Fruit fly (Drosophila melanogaster) whole organism, embryonic: ENCODE measurements around the gene CG15153.
A peak's percentile ranks its signal among the peaks of the same experiment; 100 is the strongest.

Experiments used
- Bteb2 ChIP-seq: fragments of 200-800 bp; sonication (Bioruptor generic); optimal IDR thresholded peaks from 2 replicates; lab custom pipeline; 2016; ENCODE audit warnings: missing biosample characterization, missing genetic modification characterization
- CG10321 ChIP-seq: fragments of 200-800 bp; sonication (Bioruptor generic); IDR thresholded peaks from 2 replicates; pipeline ENCODE4 v1.3.6; 2022; ENCODE audit warnings: missing biosample characterization, missing genetic modification characterization
- CG11085 ChIP-seq: fragments of 200-800 bp; sonication (Bioruptor generic); IDR thresholded peaks from 2 replicates; pipeline ENCODE4 v1.3.6; 2022; ENCODE audit warnings: missing biosample characterization, missing genetic modification characterization
- CG11093 ChIP-seq: fragments of 200-800 bp; sonication (Bioruptor generic); IDR thresholded peaks from 3 replicates; pipeline ENCODE4 v1.3.6; 2022; ENCODE audit warnings: missing biosample characterization, missing genetic modification characterization
- CG11247 ChIP-seq: fragments of 200-800 bp; sonication (Bioruptor generic); IDR thresholded peaks from 2 replicates; pipeline ENCODE4 v1.3.6; 2022; ENCODE audit warnings: missing biosample characterization, missing genetic modification characterization
- CG11398 ChIP-seq: fragments of 200-800 bp; sonication (Bioruptor generic); optimal IDR thresholded peaks from 2 replicates; lab custom pipeline; 2016; ENCODE audit warnings: missing biosample characterization, missing genetic modification characterization
- CG12071 ChIP-seq: fragments of 200-800 bp; sonication (Bioruptor generic); optimal IDR thresholded peaks from 3 replicates; lab custom pipeline; 2018; ENCODE audit warnings: missing biosample characterization, mild to moderate bottlenecking, missing genetic modification characterization
- CG12236 ChIP-seq: fragments of 200-800 bp; sonication (Bioruptor generic); optimal IDR thresholded peaks from 2 replicates; lab custom pipeline; 2016; ENCODE audit warnings: missing biosample characterization, missing genetic modification characterization
- CG12659 ChIP-seq: fragments of 200-800 bp; sonication (Bioruptor generic); optimal IDR thresholded peaks from 3 replicates; lab custom pipeline; 2017; ENCODE audit warnings: mild to moderate bottlenecking, missing biosample characterization, missing genetic modification reagents, missing genetic modification characterization
- CG13287 ChIP-seq: fragments of 200-800 bp; sonication (Bioruptor generic); IDR thresholded peaks from 2 replicates; pipeline ENCODE4 v1.3.6; 2022; ENCODE audit warnings: missing biosample characterization, missing genetic modification characterization; ENCODE audit not compliant: partially characterized antibody
- CG13296 ChIP-seq: fragments of 200-800 bp; sonication (Bioruptor generic); optimal IDR thresholded peaks from 3 replicates; lab custom pipeline; 2018; ENCODE audit warnings: missing biosample characterization, mild to moderate bottlenecking, missing genetic modification characterization
- CG15011 ChIP-seq: fragments of 200-800 bp; sonication (Bioruptor generic); optimal IDR thresholded peaks from 3 replicates; lab custom pipeline; 2018; ENCODE audit warnings: missing biosample characterization, mild to moderate bottlenecking, missing genetic modification characterization
- CG15269 ChIP-seq: fragments of 200-800 bp; sonication (Bioruptor generic); optimal IDR thresholded peaks from 2 replicates; lab custom pipeline; 2018; ENCODE audit warnings: missing biosample characterization, mild to moderate bottlenecking, missing genetic modification characterization, moderate library complexity
- CG15514 ChIP-seq: fragments of 200-800 bp; sonication (Bioruptor generic); optimal IDR thresholded peaks from 3 replicates; lab custom pipeline; 2017; ENCODE audit warnings: missing biosample characterization, missing genetic modification characterization, mild to moderate bottlenecking, moderate library complexity, missing genetic modification reagents
- CG1647 ChIP-seq: fragments of 200-800 bp; sonication (Bioruptor generic); optimal IDR thresholded peaks from 3 replicates; lab custom pipeline; 2016; ENCODE audit warnings: missing biosample characterization, missing genetic modification characterization
- CG1832 ChIP-seq: fragments of 200-800 bp; sonication (Bioruptor generic); optimal IDR thresholded peaks from 2 replicates; lab custom pipeline; 2017; ENCODE audit warnings: missing biosample characterization, mild to moderate bottlenecking, missing genetic modification characterization, inconsistent platforms
- CG18599 ChIP-seq: fragments of 200-800 bp; sonication (Bioruptor generic); optimal IDR thresholded peaks from 3 replicates; lab custom pipeline; 2017; ENCODE audit warnings: missing biosample characterization, missing genetic modification characterization, mild to moderate bottlenecking, moderate library complexity, missing genetic modification reagents
- CG2116 ChIP-seq: fragments of 200-800 bp; sonication (Bioruptor generic); optimal IDR thresholded peaks from 3 replicates; lab custom pipeline; 2018; ENCODE audit warnings: missing biosample characterization, mild to moderate bottlenecking, missing genetic modification characterization
- CG2712 ChIP-seq: fragments of 200-800 bp; optimal IDR thresholded peaks from 3 replicates; lab custom pipeline; 2019; ENCODE audit warnings: missing biosample characterization, mild to moderate bottlenecking, missing genetic modification characterization, moderate library complexity
- CG32532 ChIP-seq: fragments of 200-800 bp; sonication (Bioruptor generic); IDR thresholded peaks from 2 replicates; pipeline ENCODE4 v1.3.6; 2022; ENCODE audit warnings: missing biosample characterization, missing genetic modification characterization
- CG34224 ChIP-seq: fragments of 200-800 bp; sonication (Bioruptor generic); IDR thresholded peaks from 3 replicates; pipeline ENCODE4 v1.3.6; 2022; ENCODE audit warnings: missing biosample characterization, missing genetic modification characterization; ENCODE audit not compliant: partially characterized antibody
- CG34422 ChIP-seq: fragments of 200-800 bp; sonication (Bioruptor generic); IDR thresholded peaks from 3 replicates; pipeline ENCODE4 v1.3.6; 2022; ENCODE audit warnings: missing biosample characterization, missing genetic modification characterization
- CG3726 ChIP-seq: fragments of 200-800 bp; sonication (Bioruptor generic); IDR thresholded peaks from 3 replicates; pipeline ENCODE4, ENCODE4 v1.3.6; 2022; ENCODE audit warnings: missing biosample characterization, missing genetic modification characterization
- CG4360 ChIP-seq: fragments of 200-800 bp; sonication (Bioruptor generic); IDR thresholded peaks from 2 replicates; pipeline ENCODE4 v1.3.6; 2022; ENCODE audit warnings: missing biosample characterization, missing genetic modification characterization
- CG6175 ChIP-seq: fragments of 200-800 bp; sonication (Bioruptor generic); IDR thresholded peaks from 3 replicates; pipeline ENCODE4 v1.3.6; 2022; ENCODE audit warnings: missing biosample characterization, missing genetic modification characterization
- CG6689 ChIP-seq: fragments of 200-800 bp; sonication (Bioruptor generic); IDR thresholded peaks from 2 replicates; pipeline ENCODE4 v1.3.6; 2022; ENCODE audit warnings: missing biosample characterization, missing genetic modification characterization
- CG7372 ChIP-seq: fragments of 200-800 bp; sonication (Bioruptor generic); IDR thresholded peaks from 2 replicates; pipeline ENCODE4 v1.3.6; 2022; ENCODE audit warnings: missing biosample characterization, missing genetic modification characterization
- CG7987 ChIP-seq: fragments of 200-800 bp; sonication (Bioruptor generic); optimal IDR thresholded peaks from 2 replicates; lab custom pipeline; 2018; ENCODE audit warnings: missing biosample characterization, mild to moderate bottlenecking, missing genetic modification characterization, moderate library complexity
- CG9437 ChIP-seq: fragments of 200-800 bp; sonication (Bioruptor generic); optimal IDR thresholded peaks from 2 replicates; lab custom pipeline; 2018; ENCODE audit warnings: missing biosample characterization, mild to moderate bottlenecking, missing genetic modification characterization
- CG9932 ChIP-seq: fragments of 200-800 bp; sonication (Bioruptor generic); IDR thresholded peaks from 2 replicates; pipeline ENCODE4 v1.3.6; 2022; ENCODE audit warnings: missing biosample characterization, missing genetic modification characterization
- CHES-1-like ChIP-seq: fragments of 200-800 bp; sonication (Bioruptor generic); optimal IDR thresholded peaks from 2 replicates; lab custom pipeline; 2016; ENCODE audit warnings: missing biosample characterization, missing genetic modification characterization
- Dref ChIP-seq: fragments of 200-800 bp; sonication (Bioruptor generic); IDR thresholded peaks from 2 replicates; pipeline ENCODE4 v1.3.6; 2022; ENCODE audit warnings: missing biosample characterization, missing genetic modification characterization
- GATAe ChIP-seq: fragments of 200-800 bp; sonication (Bioruptor generic); conservative IDR thresholded peaks from 2 replicates; pipeline ENCODE4 v1.3.6; 2022; ENCODE audit warnings: missing biosample characterization, missing genetic modification characterization
- HHEX ChIP-seq: fragments of 200-800 bp; sonication (Bioruptor generic); optimal IDR thresholded peaks from 3 replicates; lab custom pipeline; 2017; ENCODE audit warnings: missing biosample characterization, mild to moderate bottlenecking, missing genetic modification characterization, missing genetic modification reagents
- Hmr ChIP-seq: fragments of 200-800 bp; sonication (Bioruptor generic); optimal IDR thresholded peaks from 3 replicates; lab custom pipeline; 2017; ENCODE audit warnings: mild to moderate bottlenecking, missing biosample characterization, missing genetic modification reagents, missing genetic modification characterization
- Oaz ChIP-seq: fragments of 200-800 bp; sonication (Bioruptor generic); IDR thresholded peaks from 2 replicates; pipeline ENCODE4 v1.3.6; 2022; ENCODE audit warnings: missing biosample characterization, missing genetic modification characterization
- bcd ChIP-seq: fragments of 200-800 bp; sonication (Bioruptor generic); optimal IDR thresholded peaks from 2 replicates; lab custom pipeline; 2017; ENCODE audit warnings: missing biosample characterization, mild to moderate bottlenecking, missing genetic modification characterization
- cwo ChIP-seq: fragments of 200-800 bp; sonication (Bioruptor generic); optimal IDR thresholded peaks from 3 replicates; lab custom pipeline; 2017; ENCODE audit warnings: missing biosample characterization, missing genetic modification characterization, mild to moderate bottlenecking, moderate library complexity, missing genetic modification reagents
- dan ChIP-seq: fragments of 200-800 bp; sonication (Bioruptor generic); IDR thresholded peaks from 2 replicates; pipeline ENCODE4 v1.3.6; 2022; ENCODE audit warnings: missing biosample characterization, missing genetic modification characterization
- dpn ChIP-seq, 2 experiments: fragments of 200-800 bp; sonication (Bioruptor generic); optimal IDR thresholded peaks; 3 replicates each; lab custom pipeline; 2016; ENCODE audit warnings: missing biosample characterization in 2 of 2, missing genetic modification characterization in 2 of 2
- eve ChIP-seq, 2 experiments: fragments of >200 bp; optimal IDR thresholded peaks; 2 replicates each; lab custom pipeline; 2017; ENCODE audit warnings: missing biosample characterization in 2 of 2, missing genetic modification characterization in 2 of 2
- fd3F ChIP-seq: fragments of 200-800 bp; sonication (Bioruptor generic); optimal IDR thresholded peaks from 2 replicates; lab custom pipeline; 2018; ENCODE audit warnings: missing biosample characterization, mild to moderate bottlenecking, missing genetic modification characterization, moderate library complexity
- gt ChIP-seq: fragments of 200-800 bp; sonication (Bioruptor generic); IDR thresholded peaks from 2 replicates; pipeline ENCODE4 v1.3.6; 2022; ENCODE audit warnings: missing biosample characterization, missing genetic modification characterization
- inv ChIP-seq: fragments of 200-800 bp; sonication (Bioruptor generic); IDR thresholded peaks from 2 replicates; pipeline ENCODE4 v1.3.6; 2022; ENCODE audit warnings: missing biosample characterization, missing genetic modification characterization; ENCODE audit not compliant: partially characterized antibody
- p53 ChIP-seq: fragments of 200-800 bp; sonication (Bioruptor generic); optimal IDR thresholded peaks from 2 replicates; lab custom pipeline; 2016; ENCODE audit warnings: missing biosample characterization, missing genetic modification characterization
- pfk ChIP-seq: fragments of 200-800 bp; sonication (Bioruptor generic); optimal IDR thresholded peaks from 2 replicates; lab custom pipeline; 2018; ENCODE audit warnings: missing biosample characterization, mild to moderate bottlenecking, missing genetic modification characterization, moderate library complexity
- pros ChIP-seq: fragments of 200-800 bp; sonication (Bioruptor generic); optimal IDR thresholded peaks from 3 replicates; lab custom pipeline; 2019; ENCODE audit warnings: missing biosample characterization, mild to moderate bottlenecking, missing genetic modification characterization, moderate library complexity
- scrt ChIP-seq: fragments of 200-800 bp; sonication (Bioruptor generic); optimal IDR thresholded peaks from 2 replicates; lab custom pipeline; 2018; ENCODE audit warnings: missing biosample characterization, mild to moderate bottlenecking, missing genetic modification characterization, moderate library complexity
- slou ChIP-seq: fragments of 200-800 bp; sonication (Bioruptor generic); optimal IDR thresholded peaks from 3 replicates; lab custom pipeline; 2016; ENCODE audit warnings: missing biosample characterization, missing genetic modification characterization
- sna ChIP-seq: fragments of 200-800 bp; sonication (Bioruptor generic); IDR thresholded peaks from 2 replicates; pipeline ENCODE4 v1.3.6; 2022; ENCODE audit warnings: missing biosample characterization, missing genetic modification characterization; ENCODE audit not compliant: partially characterized antibody
- usp ChIP-seq: fragments of >200 bp; optimal IDR thresholded peaks from 2 replicates; lab custom pipeline; 2017; ENCODE audit warnings: missing biosample characterization, missing genetic modification characterization

Gene CG15153

dm6 chr2L:18136427-18136857 lies 44.4 kb upstream of the CG15153 start (continued):
- TF ChIP-seq CG34422 (GFP tag; lab: Robert Waterston, UW) (no peak), HHEX (GFP tag; lab: Kevin White, UChicago) (peak; percentile 27), pros (no peak), inv (GFP tag; lab: Robert Waterston, UW) (no peak), CG2116 (GFP tag; lab: Kevin White, UChicago) (no peak), slou (GFP tag; lab: Kevin White, UChicago) (peak; percentile 4), Hmr (GFP tag; lab: Kevin White, UChicago) (peak; percentile 83), dpn (GFP tag; optimal IDR thresholded peaks at IDR 0.05; lab: Kevin White, UChicago) (peak in 1 of 2 experiments; percentile 43), CG13296 (peak; percentile 37), bcd (GFP tag; lab: Kevin White, UChicago) (peak; percentile 31), CG32532 (GFP tag; lab: Robert Waterston, UW) (peak; percentile 37; the same call in 1 of the 2 replicates), sna (GFP tag; lab: Robert Waterston, UW) (no peak), CG11398 (GFP tag; lab: Kevin White, UChicago) (no peak), scrt (peak; percentile 7), CG9437 (GFP tag; lab: Kevin White, UChicago) (no peak), CG15011 (peak; percentile 58), Oaz (GFP tag; lab: Robert Waterston, UW) (no peak), CG12236 (GFP tag; lab: Kevin White, UChicago) (no peak), eve (GFP tag; optimal IDR thresholded peaks at IDR 0.05; lab: Kevin White, UChicago) (no peak), CG11093 (GFP tag; lab: Robert Waterston, UW) (no peak), CHES-1-like (GFP tag; lab: Kevin White, UChicago) (peak; percentile 61), CG12071 (GFP tag; lab: Kevin White, UChicago) (peak; percentile 64), CG34224 (GFP tag; lab: Robert Waterston, UW) (no peak), fd3F (GFP tag; lab: Kevin White, UChicago) (no peak), CG10321 (GFP tag; lab: Robert Waterston, UW) (peak; percentile 44; the same call in 1 of the 2 replicates), CG11247 (peak; percentile 17; the same call in 1 of the 2 replicates), CG9932 (GFP tag; lab: Robert Waterston, UW) (peak; percentile 44), CG2712 (tag; lab: Kevin White, UChicago) (no peak), CG1832 (GFP tag; lab: Kevin White, UChicago) (no peak), CG3726 (GFP tag; lab: Robert Waterston, UW) (no peak), CG1647 (GFP tag; lab: Kevin White, UChicago) (no peak), CG13287 (GFP tag; lab: Robert Waterston, UW) (peak; percentile 11; the same call in 1 of the 2 replicates), CG18599 (GFP tag; lab: Kevin White, UChicago) (peak; percentile 75), pfk (GFP tag; lab: Kevin White, UChicago) (no peak), CG6689 (GFP tag; lab: Robert Waterston, UW) (no peak), CG15269 (tag; lab: Kevin White, UChicago) (peak; percentile 23), CG12659 (GFP tag; lab: Kevin White, UChicago) (peak; percentile 27), CG7987 (peak; percentile 73), Bteb2 (GFP tag; lab: Kevin White, UChicago) (peak; percentile 62), CG7372 (GFP tag; lab: Robert Waterston, UW) (no peak), Dref (GFP tag; lab: Robert Waterston, UW) (no peak), CG11085 (GFP tag; lab: Robert Waterston, UW) (no peak), CG15514 (GFP tag; lab: Kevin White, UChicago) (peak; percentile 58), p53 (GFP tag; lab: Kevin White, UChicago) (no peak), usp (GFP tag; lab: Kevin White, UChicago) (no peak), CG4360 (GFP tag; lab: Robert Waterston, UW) (no peak), CG6175 (GFP tag; lab: Robert Waterston, UW) (no peak), gt (no peak), GATAe (GFP tag; lab: Robert Waterston, UW) (no peak), cwo (peak; percentile 55), dan (GFP tag; lab: Robert Waterston, UW) (no peak)
